Worm (Caenorhabditis elegans) whole organism, mixed stage, embryonic: Measurements from ENCODE around the gene C34B4.4.
"Not testable (repeated sequence)": the region's sequence is repeated elsewhere in the genome, so short reads cannot be mapped to it uniquely, and the experiment has no call there.

Experiments used
- M03D4.4 ChIP-seq: sonication (generic microtip); optimal IDR thresholded peaks from 2 replicates; lab custom pipeline; 2017; ENCODE audit warnings: mild to moderate bottlenecking, missing genetic modification characterization, missing compliant biosample characterization
- bed-3 ChIP-seq: fragments of 200-800 bp; sonication (Bioruptor generic); optimal IDR thresholded peaks from 3 replicates; lab custom pipeline; 2018; ENCODE audit warnings: mild to moderate bottlenecking, missing genetic modification characterization, moderate library complexity, missing compliant biosample characterization
- blmp-1 ChIP-seq: fragments of 150-350 bp; optimal IDR thresholded peaks from 2 replicates; lab custom pipeline; 2014; ENCODE audit warnings: missing biosample characterization, missing genetic modification characterization
- ceh-39 ChIP-seq: fragments of 150-350 bp; optimal IDR thresholded peaks from 2 replicates; lab custom pipeline; 2014; ENCODE audit warnings: missing biosample characterization, missing genetic modification characterization
- ceh-43 ChIP-seq: fragments of 200-800 bp; sonication (Bioruptor generic); optimal IDR thresholded peaks from 2 replicates; lab custom pipeline; 2018; ENCODE audit warnings: mild to moderate bottlenecking, missing genetic modification characterization, moderate library complexity, missing compliant biosample characterization
- ceh-83 ChIP-seq: fragments of 200-800 bp; sonication (Bioruptor generic); optimal IDR thresholded peaks from 2 replicates; lab custom pipeline; 2018; ENCODE audit warnings: mild to moderate bottlenecking, missing genetic modification characterization, missing compliant biosample characterization
- ces-1 ChIP-seq: fragments of 150-350 bp; optimal IDR thresholded peaks from 2 replicates; lab custom pipeline; 2014; ENCODE audit warnings: missing biosample characterization, missing genetic modification reagents, missing genetic modification characterization
- drap-1 ChIP-seq: fragments of 200-800 bp; sonication (Bioruptor generic); optimal IDR thresholded peaks from 3 replicates; lab custom pipeline; 2018; ENCODE audit warnings: mild to moderate bottlenecking, missing genetic modification characterization, missing compliant biosample characterization
- elt-1 ChIP-seq: sonication (generic microtip); optimal IDR thresholded peaks from 2 replicates; lab custom pipeline; 2017; ENCODE audit warnings: missing genetic modification characterization, mild to moderate bottlenecking, missing compliant biosample characterization, antibody characterized with exemption, moderate library complexity, borderline replicate concordance; ENCODE audit not compliant: insufficient read depth
- elt-3 ChIP-seq: fragments of 150-350 bp; optimal IDR thresholded peaks from 2 replicates; lab custom pipeline; 2014; ENCODE audit warnings: missing biosample characterization, missing genetic modification characterization
- flh-1 ChIP-seq: fragments of 200-800 bp; sonication (Bioruptor generic); optimal IDR thresholded peaks from 2 replicates; lab custom pipeline; 2018; ENCODE audit warnings: mild to moderate bottlenecking, missing genetic modification characterization, moderate library complexity, missing compliant biosample characterization
- ham-2 ChIP-seq: fragments of 200-800 bp; sonication (Bioruptor generic); optimal IDR thresholded peaks from 2 replicates; lab custom pipeline; 2018; ENCODE audit warnings: mild to moderate bottlenecking, missing genetic modification characterization, missing compliant biosample characterization
- hlh-1 ChIP-seq: fragments of 150-350 bp; optimal IDR thresholded peaks from 2 replicates; lab custom pipeline; 2014; ENCODE audit warnings: missing biosample characterization, missing genetic modification reagents, missing genetic modification characterization
- lin-13 ChIP-seq: fragments of 150-350 bp; optimal IDR thresholded peaks from 2 replicates; lab custom pipeline; 2014; ENCODE audit warnings: missing biosample characterization, missing genetic modification characterization
- lin-32 ChIP-seq: fragments of 200-800 bp; sonication (Bioruptor generic); optimal IDR thresholded peaks from 2 replicates; lab custom pipeline; 2018; ENCODE audit warnings: mild to moderate bottlenecking, missing genetic modification characterization, missing compliant biosample characterization
- lsy-2 ChIP-seq: fragments of 150-350 bp; optimal IDR thresholded peaks from 2 replicates; lab custom pipeline; 2014; ENCODE audit warnings: missing biosample characterization, missing genetic modification characterization
- mab-5 ChIP-seq: fragments of 150-350 bp; optimal IDR thresholded peaks from 2 replicates; lab custom pipeline; 2014; ENCODE audit warnings: missing biosample characterization, missing genetic modification characterization
- nhr-12 ChIP-seq: fragments of 150-350 bp; optimal IDR thresholded peaks from 2 replicates; lab custom pipeline; 2014; ENCODE audit warnings: missing biosample characterization, missing genetic modification characterization
- nhr-2 ChIP-seq: fragments of 150-350 bp; optimal IDR thresholded peaks from 2 replicates; lab custom pipeline; 2014; ENCODE audit warnings: missing biosample characterization, missing genetic modification characterization
- nhr-28 ChIP-seq: fragments of 150-350 bp; optimal IDR thresholded peaks from 2 replicates; lab custom pipeline; 2014; ENCODE audit warnings: missing biosample characterization, missing genetic modification characterization
- nhr-76 ChIP-seq: sonication (generic microtip); optimal IDR thresholded peaks from 2 replicates; lab custom pipeline; 2017; ENCODE audit warnings: missing biosample characterization, missing genetic modification characterization
- sem-2 ChIP-seq: fragments of 200-800 bp; sonication (Bioruptor generic); optimal IDR thresholded peaks from 2 replicates; lab custom pipeline; 2018; ENCODE audit warnings: mild to moderate bottlenecking, missing genetic modification characterization, missing compliant biosample characterization
- snpc-4 ChIP-seq: fragments of 150-350 bp; optimal IDR thresholded peaks from 2 replicates; lab custom pipeline; 2014; ENCODE audit warnings: missing biosample characterization, missing genetic modification characterization
- sptf-1 ChIP-seq: sonication (generic microtip); optimal IDR thresholded peaks from 2 replicates; lab custom pipeline; 2017; ENCODE audit warnings: mild to moderate bottlenecking, missing genetic modification characterization, moderate library complexity, missing compliant biosample characterization
- tbx-8 ChIP-seq: fragments of 200-800 bp; sonication (Bioruptor generic); optimal IDR thresholded peaks from 2 replicates; lab custom pipeline; 2018; ENCODE audit warnings: mild to moderate bottlenecking, missing genetic modification characterization, moderate library complexity, missing compliant biosample characterization
- unc-120 ChIP-seq: sonication (generic microtip); optimal IDR thresholded peaks from 2 replicates; lab custom pipeline; 2017; ENCODE audit warnings: missing genetic modification characterization, missing compliant biosample characterization; ENCODE audit not compliant: poor library complexity, severe bottlenecking
- unc-39 ChIP-seq: fragments of 150-350 bp; optimal IDR thresholded peaks from 2 replicates; lab custom pipeline; 2014; ENCODE audit warnings: missing biosample characterization, missing genetic modification characterization
- unc-62 ChIP-seq: fragments of 150-350 bp; optimal IDR thresholded peaks from 2 replicates; lab custom pipeline; 2014; ENCODE audit warnings: missing biosample characterization, missing genetic modification reagents, missing genetic modification characterization
- zip-8 ChIP-seq: fragments of 150-350 bp; optimal IDR thresholded peaks from 2 replicates; lab custom pipeline; 2014; ENCODE audit warnings: missing biosample characterization, missing genetic modification characterization

Gene C34B4.4

ce11 chrV:13131487-13131886 lies 41.3 kb downstream of the C34B4.4 start:
- TF ChIP-seq zip-8 = no peak
- no peak for TF ChIP-seq drap-1 (GFP tag; lab: Kevin White, UChicago)
- TF ChIP-seq ceh-83 (GFP tag; lab: Kevin White, UChicago) = no peak
- TF ChIP-seq flh-1 = no peak
- TF ChIP-seq nhr-2 (tag; lab: Kevin White, UChicago) = no peak
- TF ChIP-seq snpc-4 (tag; lab: Kevin White, UChicago) = no peak
- TF ChIP-seq ham-2 (GFP tag; lab: Kevin White, UChicago) = no peak

ce11 chrV:13133380-13133779 lies 43.2 kb downstream of the C34B4.4 start, which contains the start of gene B0365.9:
Gene B0365.9, minus strand, starts transcription at chrV:13133565.
- no peak for TF ChIP-seq unc-62 (GFP tag; lab: Kevin White, UChicago)
- no peak for TF ChIP-seq unc-39 (tag; lab: Kevin White, UChicago)
- no peak for TF ChIP-seq bed-3 (GFP tag; lab: Kevin White, UChicago)
- TF ChIP-seq lsy-2 (tag; lab: Kevin White, UChicago) = no peak
- no peak for TF ChIP-seq M03D4.4 (tag; lab: Kevin White, UChicago)
- TF ChIP-seq unc-120 (tag; lab: Kevin White, UChicago) = no peak
- TF ChIP-seq elt-1 (tag; lab: Kevin White, UChicago) = no peak
- TF ChIP-seq drap-1 (GFP tag; lab: Kevin White, UChicago) = no peak
- no peak for TF ChIP-seq nhr-76
- no peak for TF ChIP-seq nhr-28 (tag; lab: Kevin White, UChicago)
- no peak for TF ChIP-seq ham-2 (GFP tag; lab: Kevin White, UChicago)
- no peak for TF ChIP-seq sem-2
- no peak for TF ChIP-seq nhr-12 (tag; lab: Kevin White, UChicago)
- TF ChIP-seq ces-1 = no peak
- TF ChIP-seq ceh-43 (GFP tag; lab: Kevin White, UChicago) = no peak
- TF ChIP-seq blmp-1 (tag; lab: Kevin White, UChicago) = no peak
- TF ChIP-seq mab-5 = no peak
- TF ChIP-seq hlh-1 (tag; lab: Kevin White, UChicago) = no peak
- TF ChIP-seq, all 35 proteins: peak for 0

ce11 chrV:13134786-13135185 lies 44.6 kb downstream of the C34B4.4 start, which contains the start of gene clec-225:
Gene clec-225, minus strand, starts transcription at chrV:13134886.
- TF ChIP-seq lin-13; nhr-76; tbx-8 (GFP tag; lab: Kevin White, UChicago): not testable (repeated sequence)

ce11 chrV:13137955-13138354 lies 47.8 kb downstream of the C34B4.4 start, which contains the start of gene clec-41:
Gene clec-41, minus strand, starts transcription at chrV:13138101.
- TF ChIP-seq elt-3 (tag; lab: Kevin White, UChicago) = no peak
- TF ChIP-seq, all 35 proteins: peak for 0

- no peak for TF ChIP-seq ceh-39 (tag; lab: Kevin White, UChicago)
- no peak for TF ChIP-seq sptf-1 (tag; lab: Kevin White, UChicago)
- no peak for TF ChIP-seq drap-1 (GFP tag; lab: Kevin White, UChicago)
- TF ChIP-seq unc-62 (GFP tag; lab: Kevin White, UChicago) = no peak
- no peak for TF ChIP-seq lin-32 (GFP tag; lab: Kevin White, UChicago)
- no peak for TF ChIP-seq nhr-28 (tag; lab: Kevin White, UChicago)
Measured at ce11 chrV:13138681-13139080, 48.5 kb downstream of the C34B4.4 start, which contains the start of gene dhc-3. Gene dhc-3, plus strand, starts transcription at chrV:13138981.
